Fruit fly (Drosophila melanogaster): ENCODE data around the gene CG34456.

The CG34456 gene

DNA sequence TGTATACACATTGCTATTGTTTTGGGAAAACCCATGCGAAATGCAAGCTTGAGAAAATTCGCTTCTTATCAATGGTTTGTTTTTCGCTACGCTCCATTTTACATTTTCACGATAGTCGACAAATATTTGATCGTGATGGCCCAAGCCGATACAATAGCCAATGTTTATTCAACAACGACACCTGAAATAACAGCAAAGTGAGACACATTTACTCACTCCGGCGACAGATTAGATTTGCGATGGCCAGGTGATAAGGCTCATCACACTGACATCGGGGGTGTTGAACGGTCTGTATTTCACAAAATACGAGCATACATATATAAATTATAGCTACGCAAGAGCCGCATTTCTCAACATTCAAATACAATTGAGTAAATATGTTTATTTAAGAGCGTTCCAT is 35.2 kb downstream of the CG34456 start (continued):
- TF ChIP-seq sr (GFP tag; IDR thresholded peaks at IDR 0.05) (0 out of 3 replicates have a peak, but pooled peaks have one; percentile 47), her (GFP tag; optimal IDR thresholded peaks at IDR 0.05) (peak; percentile 71), Ada2b (GFP tag; IDR thresholded peaks at IDR 0.05) (peak; percentile 24; the same call in 1 of the 2 replicates), D19A (tag; optimal IDR thresholded peaks at IDR 0.05) (peak; percentile 19), trem (tag; optimal IDR thresholded peaks at IDR 0.05) (peak; percentile 13), CG5245 (GFP tag; optimal IDR thresholded peaks at IDR 0.05) (no peak), sima (GFP tag; optimal IDR thresholded peaks at IDR 0.05) (no peak), CG17359 (tag; optimal IDR thresholded peaks at IDR 0.05) (peak; percentile 78), gro (GFP tag; optimal IDR thresholded peaks at IDR 0.05) (peak; percentile 94), HmgZ (tag; optimal IDR thresholded peaks at IDR 0.05) (peak; percentile 44), MBD-R2 (GFP tag; IDR thresholded peaks at IDR 0.05) (peak; percentile 51; the same call in 1 of the 2 replicates), Dad (GFP tag; optimal IDR thresholded peaks at IDR 0.05) (peak; percentile 59), GATAe (GFP tag; conservative IDR thresholded peaks at IDR 0.05) (peak; percentile 23; the same call in 1 of the 2 replicates), HLH3B (GFP tag; IDR thresholded peaks at IDR 0.05) (peak; percentile 51; the same call in 1 of the 2 replicates), CG12942 (GFP tag; optimal IDR thresholded peaks at IDR 0.05) (peak; percentile 16), CG34422 (GFP tag; IDR thresholded peaks at IDR 0.05) (no peak), CG16863 (GFP tag; optimal IDR thresholded peaks at IDR 0.05) (no peak), CG11398 (GFP tag; optimal IDR thresholded peaks at IDR 0.05) (peak; percentile 41), CG13624 (GFP tag; optimal IDR thresholded peaks at IDR 0.05) (peak; percentile 45), fu2 (GFP tag; optimal IDR thresholded peaks at IDR 0.05) (no peak), lbe (GFP tag; optimal IDR thresholded peaks at IDR 0.05) (peak; percentile 16), cas (GFP tag; IDR thresholded peaks at IDR 0.05) (peak; percentile 64; the same call in 1 of the 2 replicates), MTF-1 (GFP tag; optimal IDR thresholded peaks at IDR 0.05; ENCODE audit: borderline replicate concordance) (peak; percentile 87), Fer3 (tag; optimal IDR thresholded peaks at IDR 0.05) (peak; percentile 84), bbx (GFP tag; IDR thresholded peaks at IDR 0.05; ENCODE audit: partially characterized antibody) (no peak), Oli (tag; optimal IDR thresholded peaks at IDR 0.05) (no peak), Blimp-1 (GFP tag; optimal IDR thresholded peaks at IDR 0.05) (peak; percentile 58), Hsf (GFP tag; optimal IDR thresholded peaks at IDR 0.05) (no peak), ham (GFP tag; IDR thresholded peaks at IDR 0.05) (peak; percentile 31; the same call in 1 of the 2 replicates), dpn (GFP tag; optimal IDR thresholded peaks at IDR 0.05) (peak in 1 of 2 experiments; percentile 67), Sox100B (GFP tag; optimal IDR thresholded peaks at IDR 0.05) (peak; percentile 73), Side (GFP tag; optimal IDR thresholded peaks at IDR 0.05) (peak; percentile 86), dmrt11E (tag; optimal IDR thresholded peaks at IDR 0.05) (no peak), CG6272 (GFP tag; IDR thresholded peaks at IDR 0.05) (no peak), CG10147 (GFP tag; optimal IDR thresholded peaks at IDR 0.05) (peak; percentile 63), tx (GFP tag; optimal IDR thresholded peaks at IDR 0.05) (no peak), corto (GFP tag; optimal IDR thresholded peaks at IDR 0.05) (no peak), CG8281 (tag; optimal IDR thresholded peaks at IDR 0.05) (peak; percentile 32), bcd (GFP tag; optimal IDR thresholded peaks at IDR 0.05) (peak; percentile 65), dan (GFP tag; IDR thresholded peaks at IDR 0.05) (no peak), CG12236 (GFP tag; optimal IDR thresholded peaks at IDR 0.05) (peak; percentile 26), Drgx (GFP tag; IDR thresholded peaks at IDR 0.05) (peak; percentile 44), CG16813 (GFP tag; IDR thresholded peaks at IDR 0.05; ENCODE audit: partially characterized antibody) (no peak), Trl (optimal IDR thresholded peaks at IDR 0.05) (no peak), Trl (GFP tag; optimal IDR thresholded peaks at IDR 0.05) (peak; percentile 70), CG13123 (GFP tag; optimal IDR thresholded peaks at IDR 0.05) (no peak), row (GFP tag; IDR thresholded peaks at IDR 0.05) (no peak), tna (GFP tag; IDR thresholded peaks at IDR 0.05; ENCODE audit: partially characterized antibody) (no peak), Dbx (GFP tag; IDR thresholded peaks at IDR 0.05) (peak; percentile 83; the same call in 2 of the 3 replicates), Meics (GFP tag; optimal IDR thresholded peaks at IDR 0.05) (peak; percentile 90), CG5953 (GFP tag; IDR thresholded peaks at IDR 0.05) (0 out of 2 replicates have a peak, but pooled peaks have one; percentile 38)

All from whole organism, embryonic.